Worm (Caenorhabditis elegans) whole organism, young adult: ENCODE data around the gene W06G6.2.

Experiments
- B0261.1 ChIP-seq: sonication (generic microtip); optimal IDR thresholded peaks from 2 replicates; lab custom pipeline; 2016; ENCODE audit warnings: mild to moderate bottlenecking, missing genetic modification characterization, moderate library complexity, missing compliant biosample characterization
- B0336.3 ChIP-seq: fragments of 200-800 bp; sonication (Bioruptor generic); IDR thresholded peaks from 2 replicates; pipeline ENCODE4 v1.3.6; 2022; ENCODE audit warnings: missing genetic modification characterization, missing compliant biosample characterization
- F23B12.7 ChIP-seq: sonication (generic microtip); optimal IDR thresholded peaks from 2 replicates; lab custom pipeline; 2017; ENCODE audit warnings: missing genetic modification characterization, mild to moderate bottlenecking, missing compliant biosample characterization, antibody characterized with exemption, moderate library complexity; ENCODE audit not compliant: insufficient read depth
- F33H1.4 ChIP-seq: fragments of 200-800 bp; sonication (Bioruptor generic); IDR thresholded peaks from 2 replicates; pipeline ENCODE4 v1.3.6; 2022; ENCODE audit warnings: missing genetic modification reagents, missing genetic modification characterization, missing compliant biosample characterization
- F37B4.10 ChIP-seq: fragments of 200-800 bp; sonication (Bioruptor generic); IDR thresholded peaks from 2 replicates; pipeline ENCODE4 v1.3.6; 2022; ENCODE audit warnings: missing genetic modification characterization, missing compliant biosample characterization
- F57A8.1 ChIP-seq: fragments of 200-800 bp; sonication (Bioruptor generic); optimal IDR thresholded peaks from 2 replicates; lab custom pipeline; 2018; ENCODE audit warnings: mild to moderate bottlenecking, missing genetic modification characterization, moderate library complexity, missing compliant biosample characterization
- K11D2.4 ChIP-seq: fragments of 200-800 bp; sonication (Bioruptor generic); IDR thresholded peaks from 2 replicates; pipeline ENCODE4 v1.3.6; 2022; ENCODE audit warnings: missing genetic modification reagents, missing genetic modification characterization, missing compliant biosample characterization
- K12H6.12 ChIP-seq: fragments of 200-800 bp; sonication (Bioruptor generic); optimal IDR thresholded peaks from 2 replicates; lab custom pipeline; 2018; ENCODE audit warnings: mild to moderate bottlenecking, missing genetic modification characterization, missing compliant biosample characterization
- T26A5.8 ChIP-seq: sonication (generic microtip); optimal IDR thresholded peaks from 2 replicates; lab custom pipeline; 2016; ENCODE audit warnings: missing genetic modification characterization, missing compliant biosample characterization
- Y53G8AR.9 ChIP-seq: fragments of 200-800 bp; sonication (Bioruptor generic); conservative IDR thresholded peaks from 2 replicates; pipeline ENCODE4 v1.3.6; 2022; ENCODE audit warnings: missing genetic modification reagents, missing genetic modification characterization, missing compliant biosample characterization
- ZK185.1 ChIP-seq: sonication (generic microtip); optimal IDR thresholded peaks from 2 replicates; lab custom pipeline; 2016; ENCODE audit warnings: mild to moderate bottlenecking, missing genetic modification characterization, missing compliant biosample characterization; ENCODE audit not compliant: poor library complexity, severe bottlenecking
- akir-1 ChIP-seq: fragments of 200-800 bp; sonication (Bioruptor generic); optimal IDR thresholded peaks from 2 replicates; lab custom pipeline; 2018; ENCODE audit warnings: mild to moderate bottlenecking, missing genetic modification characterization, moderate library complexity, missing compliant biosample characterization
- aptf-2 ChIP-seq: fragments of 200-800 bp; sonication (Bioruptor generic); conservative IDR thresholded peaks from 2 replicates; pipeline ENCODE4 v1.3.6; 2022; ENCODE audit warnings: missing genetic modification reagents, missing genetic modification characterization, missing compliant biosample characterization
- bed-1 ChIP-seq: fragments of 200-800 bp; sonication (Bioruptor generic); IDR thresholded peaks from 2 replicates; pipeline ENCODE4 v1.3.6; 2022; ENCODE audit warnings: missing genetic modification reagents, missing genetic modification characterization, missing compliant biosample characterization
- ccch-3 ChIP-seq: fragments of 200-800 bp; sonication (Bioruptor generic); optimal IDR thresholded peaks from 2 replicates; lab custom pipeline; 2018; ENCODE audit warnings: mild to moderate bottlenecking, missing genetic modification characterization, missing compliant biosample characterization
- cebp-2 ChIP-seq: fragments of 200-800 bp; sonication (Bioruptor generic); IDR thresholded peaks from 2 replicates; pipeline ENCODE4 v1.3.6; 2022; ENCODE audit warnings: missing genetic modification characterization, missing compliant biosample characterization
- ceh-100 ChIP-seq: fragments of 200-800 bp; sonication (Bioruptor generic); IDR thresholded peaks from 2 replicates; pipeline ENCODE4 v1.3.6; 2022; ENCODE audit warnings: missing genetic modification reagents, missing genetic modification characterization, missing compliant biosample characterization
- ceh-27 ChIP-seq: fragments of 200-800 bp; sonication (Bioruptor generic); optimal IDR thresholded peaks from 2 replicates; lab custom pipeline; 2018; ENCODE audit warnings: mild to moderate bottlenecking, missing genetic modification characterization, moderate library complexity, missing compliant biosample characterization
- ceh-58 ChIP-seq: fragments of 200-800 bp; sonication (Bioruptor generic); IDR thresholded peaks from 2 replicates; pipeline ENCODE4 v1.3.6; 2022; ENCODE audit warnings: missing genetic modification characterization, missing compliant biosample characterization
- chd-7 ChIP-seq: sonication (generic microtip); optimal IDR thresholded peaks from 2 replicates; lab custom pipeline; 2016; ENCODE audit warnings: mild to moderate bottlenecking, missing genetic modification characterization, moderate library complexity, missing compliant biosample characterization
- dpl-1 ChIP-seq: fragments of 150-350 bp; optimal IDR thresholded peaks from 2 replicates; lab custom pipeline; 2014; ENCODE audit warnings: missing biosample characterization, missing genetic modification reagents, missing genetic modification characterization
- efl-1 ChIP-seq: fragments of 150-350 bp; optimal IDR thresholded peaks from 2 replicates; lab custom pipeline; 2014; ENCODE audit warnings: missing biosample characterization, missing genetic modification reagents, missing genetic modification characterization
- hlh-12 ChIP-seq: sonication (generic microtip); optimal IDR thresholded peaks from 2 replicates; lab custom pipeline; 2016; ENCODE audit warnings: missing genetic modification characterization, missing compliant biosample characterization
- hmg-1.2 ChIP-seq: fragments of 200-800 bp; sonication (Bioruptor generic); IDR thresholded peaks from 2 replicates; pipeline ENCODE4 v1.3.6; 2022; ENCODE audit warnings: missing genetic modification reagents, missing genetic modification characterization, missing compliant biosample characterization
- let-526 ChIP-seq: fragments of 200-800 bp; sonication (Bioruptor generic); IDR thresholded peaks from 2 replicates; pipeline ENCODE4 v1.3.6; 2022; ENCODE audit warnings: missing genetic modification reagents, missing genetic modification characterization, missing compliant biosample characterization
- lin-26 ChIP-seq: fragments of 200-800 bp; sonication (Bioruptor generic); IDR thresholded peaks from 2 replicates; pipeline ENCODE4 v1.3.6; 2022; ENCODE audit warnings: missing genetic modification reagents, missing genetic modification characterization, missing compliant biosample characterization
- lir-1 ChIP-seq: fragments of 200-800 bp; sonication (Bioruptor generic); conservative IDR thresholded peaks from 2 replicates; pipeline ENCODE4 v1.3.6; 2022; ENCODE audit warnings: missing genetic modification reagents, missing genetic modification characterization, missing compliant biosample characterization
- lsy-27 ChIP-seq: sonication (generic microtip); optimal IDR thresholded peaks from 2 replicates; lab custom pipeline; 2017; ENCODE audit warnings: missing genetic modification characterization, mild to moderate bottlenecking, missing compliant biosample characterization, antibody characterized with exemption, missing genotype, borderline replicate concordance; ENCODE audit not compliant: insufficient read depth
- madf-3 ChIP-seq: fragments of 200-800 bp; sonication (Bioruptor generic); IDR thresholded peaks from 2 replicates; pipeline ENCODE4 v1.3.6; 2022; ENCODE audit warnings: missing genetic modification reagents, missing genetic modification characterization, missing compliant biosample characterization
- mcd-1 ChIP-seq: fragments of 200-800 bp; sonication (Bioruptor generic); IDR thresholded peaks from 2 replicates; pipeline ENCODE4 v1.3.6; 2022; ENCODE audit warnings: missing genetic modification reagents, missing genetic modification characterization, missing compliant biosample characterization
- mxl-1 ChIP-seq: sonication (generic microtip); optimal IDR thresholded peaks from 2 replicates; lab custom pipeline; 2016; ENCODE audit warnings: missing genetic modification characterization, missing compliant biosample characterization
- nfya-2 ChIP-seq: fragments of 200-800 bp; sonication (Bioruptor generic); IDR thresholded peaks from 2 replicates; pipeline ENCODE4 v1.3.6; 2022; ENCODE audit warnings: missing genetic modification reagents, missing genetic modification characterization, missing compliant biosample characterization
- nhr-80 ChIP-seq: sonication (generic microtip); optimal IDR thresholded peaks from 2 replicates; lab custom pipeline; 2016; ENCODE audit warnings: missing genetic modification characterization, missing compliant biosample characterization
- pbrm-1 ChIP-seq: fragments of 200-800 bp; sonication (Bioruptor generic); IDR thresholded peaks from 2 replicates; pipeline ENCODE4 v1.3.6; 2022; ENCODE audit warnings: missing genetic modification reagents, missing genetic modification characterization, missing compliant biosample characterization
- rpc-1 ChIP-seq, 2 experiments: fragments of 150-350 bp in 1 of 2; sonication (generic microtip) in 1 of 2; optimal IDR thresholded peaks; 2 replicates each; lab custom pipeline; 2014 to 2018; ENCODE audit warnings: missing biosample characterization in 1 of 2, missing genetic modification characterization in 1 of 2, missing genetic modification reagents in 1 of 2, missing genotype in 1 of 2
- snpc-3.4 ChIP-seq: sonication (generic microtip); optimal IDR thresholded peaks from 2 replicates; lab custom pipeline; 2017; ENCODE audit warnings: missing genetic modification characterization, mild to moderate bottlenecking, missing compliant biosample characterization, antibody characterized with exemption, moderate library complexity, missing genotype, missing genetic modification reagents
- snpc-4 ChIP-seq, 5 experiments: fragments of 150-350 bp in 1 of 5; sonication (generic microtip) in 4 of 5; optimal IDR thresholded peaks; 2 replicates each; lab custom pipeline; 2014 to 2018; ENCODE audit warnings: missing genetic modification characterization in 5 of 5, missing biosample characterization in 3 of 5, antibody characterized with exemption in 2 of 5, mild to moderate bottlenecking in 2 of 5, missing compliant biosample characterization in 2 of 5, missing genotype in 2 of 5, moderate library complexity in 2 of 5, missing genetic modification reagents in 1 of 5
- unc-62 ChIP-seq: fragments of 150-350 bp; optimal IDR thresholded peaks from 2 replicates; lab custom pipeline; 2014; ENCODE audit warnings: missing biosample characterization, missing genetic modification reagents, missing genetic modification characterization
- xnd-1 ChIP-seq: sonication (generic microtip); optimal IDR thresholded peaks from 2 replicates; lab custom pipeline; 2016; ENCODE audit warnings: missing genotype, missing genetic modification reagents, missing genetic modification characterization, missing compliant biosample characterization
- zfh-2 ChIP-seq: fragments of 200-800 bp; sonication (Bioruptor generic); conservative IDR thresholded peaks from 2 replicates; pipeline ENCODE4 v1.3.6; 2022; ENCODE audit warnings: missing genetic modification reagents, missing genetic modification characterization, missing compliant biosample characterization
- zim-3 ChIP-seq: sonication (generic microtip); optimal IDR thresholded peaks from 2 replicates; lab custom pipeline; 2017; ENCODE audit warnings: mild to moderate bottlenecking, missing genetic modification characterization, moderate library complexity, missing compliant biosample characterization
- ztf-3 ChIP-seq: fragments of 200-800 bp; sonication (Bioruptor generic); optimal IDR thresholded peaks from 2 replicates; lab custom pipeline; 2018; ENCODE audit warnings: mild to moderate bottlenecking, missing genetic modification characterization, missing compliant biosample characterization

Gene W06G6.2

DNA sequence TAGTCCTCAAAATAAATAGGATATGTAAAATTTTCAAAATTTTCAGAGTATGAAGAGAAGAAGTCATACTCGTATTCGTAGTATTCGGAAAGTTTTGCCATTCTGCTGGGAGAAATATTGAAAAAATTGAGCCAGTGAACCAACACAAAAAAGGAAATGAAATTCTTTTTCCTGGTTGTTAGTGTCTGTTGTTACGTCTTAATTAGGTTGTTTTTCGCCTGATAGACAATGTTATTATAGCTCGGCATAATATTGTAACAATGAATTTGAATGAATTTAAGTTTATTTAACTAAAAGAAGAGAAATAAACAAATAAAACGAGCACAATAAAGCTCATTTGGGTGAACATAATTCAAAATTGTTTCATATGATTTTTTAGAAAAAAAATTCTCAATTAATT, 40.7 kb upstream of the W06G6.2 start, which contains the start of gene srw-73:
TSS of gene srw-73 (minus strand) at position 101 of the 400 bp plus-strand sequence.
- TF ChIP-seq zfh-2 (no peak), let-526 (GFP tag; lab: Robert Waterston, UW) (no peak), hlh-12 (tag; lab: Kevin White, UChicago) (no peak), ceh-27 (GFP tag; lab: Kevin White, UChicago) (no peak), ztf-3 (GFP tag; lab: Kevin White, UChicago) (no peak), F23B12.7 (no peak), nfya-2 (GFP tag; lab: Robert Waterston, UW) (no peak), snpc-3.4 (no peak), chd-7 (no peak), unc-62 (GFP tag; lab: Kevin White, UChicago) (no peak), bed-1 (GFP tag; lab: Robert Waterston, UW) (no peak)

DNA sequence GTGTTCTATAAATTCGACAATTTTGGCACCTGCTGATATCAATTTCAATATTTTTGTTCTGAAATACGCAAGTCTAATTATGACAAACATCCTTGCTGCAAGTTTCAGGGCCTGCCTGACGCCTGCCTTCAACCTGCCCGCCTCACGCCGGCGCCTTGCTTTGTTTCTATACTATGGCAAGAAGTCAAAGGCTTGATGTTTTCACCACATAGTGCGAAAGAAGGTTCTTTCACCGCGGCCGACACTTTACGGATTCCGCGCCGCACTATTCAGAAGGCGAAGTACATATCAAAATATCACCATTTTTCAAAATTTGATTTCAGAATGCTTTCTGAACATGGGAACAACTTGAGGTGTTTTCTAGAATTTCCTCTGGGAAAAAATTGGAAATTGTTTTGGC, 39.6 kb upstream of the W06G6.2 start:
- no peak for TF ChIP-seq snpc-4 (GFP tag; optimal IDR thresholded peaks at IDR 0.05; lab: Kevin White, UChicago)
- peak in 2 of 4 experiments; percentile 31 to 58 for TF ChIP-seq snpc-4 (tag; optimal IDR thresholded peaks at IDR 0.05; lab: Kevin White, UChicago)
- no peak for TF ChIP-seq F57A8.1 (GFP tag; lab: Kevin White, UChicago)

DNA sequence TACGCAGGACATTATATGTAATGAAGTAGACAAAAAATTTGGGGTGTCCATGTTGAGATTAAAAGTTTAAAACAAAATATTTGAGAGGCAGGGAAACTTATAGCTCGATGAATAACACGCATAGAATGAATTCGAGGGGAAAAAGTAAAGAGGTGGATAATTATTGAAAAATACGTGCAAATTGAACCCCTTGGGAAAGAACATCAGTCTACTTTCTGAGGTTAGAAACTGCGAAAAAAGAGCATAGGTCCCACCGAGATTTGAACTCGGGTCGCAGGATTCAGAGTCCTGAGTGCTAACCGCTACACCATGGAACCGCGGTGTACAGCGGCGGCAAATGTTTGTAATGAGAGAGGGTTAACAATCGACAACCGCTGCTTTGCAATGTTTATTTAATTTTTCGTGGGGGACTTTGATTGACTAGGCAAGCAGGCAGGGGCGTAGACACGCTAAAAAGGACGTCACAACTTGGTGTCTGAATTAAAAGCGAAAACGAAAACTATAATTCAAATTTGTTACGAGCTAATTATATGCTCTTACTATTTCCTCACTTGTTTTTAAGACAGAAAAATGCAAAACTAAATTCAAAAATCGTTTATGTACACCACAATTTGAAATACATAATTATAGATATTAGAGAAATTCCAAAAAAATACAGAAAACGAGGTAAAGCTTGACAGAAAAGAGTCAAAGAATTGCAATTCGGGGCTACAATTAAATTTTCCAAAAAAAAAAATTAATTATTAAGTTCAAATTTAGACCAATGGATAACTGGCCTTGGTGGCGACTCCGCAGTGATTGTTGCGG, 36.9 kb upstream of the W06G6.2 start, which contains the start of gene srh-269:
TSS of gene srh-269 (minus strand) at position 51 of the 807 bp plus-strand sequence.
- TF ChIP-seq ceh-58 (GFP tag; lab: Robert Waterston, UW) (peak; percentile 88; the same call in 1 of the 2 replicates), akir-1 (GFP tag; lab: Kevin White, UChicago) (no peak), Y53G8AR.9 (peak; percentile 96), B0336.3 (GFP tag; lab: Robert Waterston, UW) (peak; percentile 92), F33H1.4 (GFP tag; lab: Robert Waterston, UW) (peak; percentile 23; the same call in 1 of the 2 replicates), ceh-27 (GFP tag; lab: Kevin White, UChicago) (peak; percentile 56), F23B12.7 (no peak), zim-3 (tag; lab: Kevin White, UChicago) (peak; percentile 86), ceh-100 (GFP tag; lab: Robert Waterston, UW) (peak; percentile 75), lsy-27 (peak; percentile 80), mxl-1 (tag; lab: Kevin White, UChicago) (peak; percentile 56), lin-26 (GFP tag; lab: Robert Waterston, UW) (peak; percentile 91), rpc-1 (optimal IDR thresholded peaks at IDR 0.05; lab: Kevin White, UChicago) (peak; percentile 82), rpc-1 (tag; optimal IDR thresholded peaks at IDR 0.05; lab: Kevin White, UChicago) (peak; percentile 97), ccch-3 (GFP tag; lab: Kevin White, UChicago) (no peak), hlh-12 (tag; lab: Kevin White, UChicago) (peak; percentile 27), cebp-2 (GFP tag; lab: Robert Waterston, UW) (peak; percentile 87; the same call in 1 of the 2 replicates), F37B4.10 (GFP tag; lab: Robert Waterston, UW) (0 out of 2 replicates have a peak, but pooled peaks have one; percentile 22), chd-7 (peak; percentile 93), madf-3 (GFP tag; lab: Robert Waterston, UW) (peak; percentile 85), ZK185.1 (tag; lab: Kevin White, UChicago) (peak; percentile 74), lir-1 (GFP tag; lab: Robert Waterston, UW) (peak; percentile 63), mcd-1 (peak; percentile 77), efl-1 (GFP tag; lab: Kevin White, UChicago) (no peak), nhr-80 (tag; lab: Kevin White, UChicago) (peak; percentile 88), dpl-1 (GFP tag; lab: Kevin White, UChicago) (peak; percentile 32), hmg-1.2 (GFP tag; lab: Robert Waterston, UW) (peak; percentile 81), xnd-1 (no peak), K12H6.12 (tag; lab: Kevin White, UChicago) (peak; percentile 28), B0261.1 (tag; lab: Kevin White, UChicago) (peak; percentile 93), T26A5.8 (tag; lab: Kevin White, UChicago) (peak; percentile 75), pbrm-1 (GFP tag; lab: Robert Waterston, UW) (peak; percentile 86), aptf-2 (no peak), K11D2.4 (GFP tag; lab: Robert Waterston, UW) (peak; percentile 88)
